Fruit fly (Drosophila melanogaster): ENCODE results near the gene Nup93-2.

Nup93-2 gene

dm6 chr3R:14886011-14886534, 12.1 kb downstream of the Nup93-2 start, which contains the start of the genes Rrp6, CG33331 and CG33332 (continued):
- no peak for TF ChIP-seq CG17912 (GFP tag; optimal IDR thresholded peaks at IDR 0.05)
- TF ChIP-seq Oli (tag; optimal IDR thresholded peaks at IDR 0.05), result peak; percentile 45
- TF ChIP-seq CG9932 (GFP tag; IDR thresholded peaks at IDR 0.05), result peak; percentile 88
- no peak for TF ChIP-seq Awh (GFP tag; IDR thresholded peaks at IDR 0.05)
- no peak for TF ChIP-seq Hey (tag; optimal IDR thresholded peaks at IDR 0.05)
- peak; percentile 92 for TF ChIP-seq CG2116 (GFP tag; optimal IDR thresholded peaks at IDR 0.05)
- peak; percentile 57 for TF ChIP-seq CTCF (GFP tag; optimal IDR thresholded peaks at IDR 0.05)
- peak; percentile 67 for TF ChIP-seq Chrac-16 (GFP tag; optimal IDR thresholded peaks at IDR 0.05)
- peak; percentile 47; the same call in 1 of the 3 replicates for TF ChIP-seq zfh1 (GFP tag; IDR thresholded peaks at IDR 0.05)
- TF ChIP-seq CG8359 (GFP tag; optimal IDR thresholded peaks at IDR 0.05; ENCODE audit: borderline replicate concordance), result no peak
- peak; percentile 42; the same call in 2 of the 3 replicates for TF ChIP-seq tgo (GFP tag; IDR thresholded peaks at IDR 0.05)
- TF ChIP-seq btn (GFP tag; optimal IDR thresholded peaks at IDR 0.05), result no peak
- TF ChIP-seq CG9437 (GFP tag; optimal IDR thresholded peaks at IDR 0.05), result peak; percentile 66
- TF ChIP-seq tin (GFP tag; optimal IDR thresholded peaks at IDR 0.05), result peak; percentile 77
- TF ChIP-seq Nf-YB (GFP tag; optimal IDR thresholded peaks at IDR 0.05), result peak; percentile 15
- TF ChIP-seq CG6272 (GFP tag; IDR thresholded peaks at IDR 0.05), result peak; percentile 66
- no peak for TF ChIP-seq Jarid2 (GFP tag; optimal IDR thresholded peaks at IDR 0.05)
- TF ChIP-seq Dll (GFP tag; IDR thresholded peaks at IDR 0.05; ENCODE audit: partially characterized antibody), result 0 out of 4 replicates have a peak, but pooled peaks have one; percentile 56
- peak; percentile 45 for TF ChIP-seq H2.0 (GFP tag; IDR thresholded peaks at IDR 0.05)
- TF ChIP-seq CG12659 (GFP tag; optimal IDR thresholded peaks at IDR 0.05), result peak; percentile 90
- TF ChIP-seq pfk (GFP tag; optimal IDR thresholded peaks at IDR 0.05), result peak; percentile 22
- no peak for TF ChIP-seq Hr39 (optimal IDR thresholded peaks at IDR 0.05)
- TF ChIP-seq Pdp1 (GFP tag; optimal IDR thresholded peaks at IDR 0.05), result peak; percentile 29 to 59
- no peak for TF ChIP-seq D (optimal IDR thresholded peaks at IDR 0.05)
- TF ChIP-seq D (GFP tag; optimal IDR thresholded peaks at IDR 0.05), result no peak
- no peak for TF ChIP-seq CG3726 (GFP tag; IDR thresholded peaks at IDR 0.05)
- no peak for TF ChIP-seq CG2199 (GFP tag; IDR thresholded peaks at IDR 0.05)
- TF ChIP-seq Ptx1 (GFP tag; IDR thresholded peaks at IDR 0.05), result peak; percentile 57
- peak; percentile 54 for TF ChIP-seq cato (GFP tag; optimal IDR thresholded peaks at IDR 0.05; ENCODE audit: borderline replicate concordance)
- TF ChIP-seq wor (GFP tag; IDR thresholded peaks at IDR 0.05), result 0 out of 2 replicates have a peak, but pooled peaks have one; percentile 22
- no peak for TF ChIP-seq CG4360 (GFP tag; IDR thresholded peaks at IDR 0.05)
- peak; percentile 79 for TF ChIP-seq CG15269 (tag; optimal IDR thresholded peaks at IDR 0.05)
- TF ChIP-seq CG10462 (GFP tag; optimal IDR thresholded peaks at IDR 0.05), result no peak
- TF ChIP-seq CG12071 (GFP tag; optimal IDR thresholded peaks at IDR 0.05), result peak; percentile 33
- TF ChIP-seq CG1832 (GFP tag; optimal IDR thresholded peaks at IDR 0.05), result no peak
- no peak for TF ChIP-seq sc (optimal IDR thresholded peaks at IDR 0.05)
- peak; percentile 33 for TF ChIP-seq sc (GFP tag; optimal IDR thresholded peaks at IDR 0.05)
- TF ChIP-seq CG32772 (GFP tag; IDR thresholded peaks at IDR 0.05), result peak; percentile 47
- TF ChIP-seq BtbVII (GFP tag; optimal IDR thresholded peaks at IDR 0.05), result peak; percentile 44
- peak; percentile 65 for TF ChIP-seq vvl (GFP tag; IDR thresholded peaks at IDR 0.05)
- peak; percentile 18 for TF ChIP-seq fd96Cb (tag; optimal IDR thresholded peaks at IDR 0.05)
- TF ChIP-seq CG15601 (tag; optimal IDR thresholded peaks at IDR 0.05), result peak; percentile 68
- TF ChIP-seq Fer2 (tag; optimal IDR thresholded peaks at IDR 0.05), result peak; percentile 76
- TF ChIP-seq ems (GFP tag; optimal IDR thresholded peaks at IDR 0.05), result peak; percentile 47
- TF ChIP-seq CG5245 (GFP tag; optimal IDR thresholded peaks at IDR 0.05), result peak; percentile 38
- peak; percentile 57 for TF ChIP-seq Dref (GFP tag; IDR thresholded peaks at IDR 0.05)
- TF ChIP-seq Dbx (GFP tag; IDR thresholded peaks at IDR 0.05), result peak; percentile 68
- peak; percentile 71 for TF ChIP-seq Six4 (GFP tag; optimal IDR thresholded peaks at IDR 0.05)
- no peak for TF ChIP-seq ham (GFP tag; IDR thresholded peaks at IDR 0.05)
- peak; percentile 74 for TF ChIP-seq CG30020 (tag; optimal IDR thresholded peaks at IDR 0.05)
- no peak for TF ChIP-seq zf30C (GFP tag; optimal IDR thresholded peaks at IDR 0.05)
- TF ChIP-seq wdn (GFP tag; IDR thresholded peaks at IDR 0.05), result no peak

Measured in whole organism, embryonic.